Fruit fly (Drosophila melanogaster) whole organism, embryonic: ENCODE results near the gene rhea.

Source experiments
- Abd-B ChIP-seq: fragments of 200-800 bp; sonication (Bioruptor generic); optimal IDR thresholded peaks from 2 replicates; lab custom pipeline; 2018; ENCODE audit warnings: missing biosample characterization, mild to moderate bottlenecking, missing genetic modification characterization, moderate library complexity
- Antp ChIP-seq: fragments of 200-800 bp; sonication (Bioruptor generic); optimal IDR thresholded peaks from 3 replicates; lab custom pipeline; 2016; ENCODE audit warnings: missing biosample characterization, missing genetic modification characterization
- CG10366 ChIP-seq: fragments of 200-800 bp; sonication (Bioruptor generic); IDR thresholded peaks from 2 replicates; pipeline ENCODE4 v1.3.6; 2022; ENCODE audit warnings: missing biosample characterization, missing genetic modification characterization
- CG10543 ChIP-seq: fragments of 200-800 bp; sonication (Bioruptor generic); optimal IDR thresholded peaks from 3 replicates; lab custom pipeline; 2017; ENCODE audit warnings: missing biosample characterization, mild to moderate bottlenecking, missing genetic modification characterization, moderate library complexity
- CG10654 ChIP-seq: fragments of 200-800 bp; sonication (Bioruptor generic); optimal IDR thresholded peaks from 2 replicates; lab custom pipeline; 2016; ENCODE audit warnings: missing biosample characterization, missing genetic modification characterization
- CG10979 ChIP-seq: fragments of 200-800 bp; sonication (Bioruptor generic); optimal IDR thresholded peaks from 2 replicates; lab custom pipeline; 2018; ENCODE audit warnings: missing biosample characterization, mild to moderate bottlenecking, missing genetic modification characterization, moderate library complexity
- CG1233 ChIP-seq: fragments of 200-800 bp; sonication (Bioruptor generic); optimal IDR thresholded peaks from 4 replicates; lab custom pipeline; 2018; ENCODE audit warnings: missing biosample characterization, mild to moderate bottlenecking, missing genetic modification characterization
- CG13424 ChIP-seq: fragments of 200-800 bp; sonication (Bioruptor generic); optimal IDR thresholded peaks from 2 replicates; lab custom pipeline; 2019; ENCODE audit warnings: missing biosample characterization, mild to moderate bottlenecking, missing genetic modification characterization, moderate library complexity
- CG17568 ChIP-seq: fragments of 200-800 bp; sonication (Bioruptor generic); optimal IDR thresholded peaks from 2 replicates; lab custom pipeline; 2018; ENCODE audit warnings: missing biosample characterization, mild to moderate bottlenecking, missing genetic modification characterization, moderate library complexity
- CG17912 ChIP-seq: fragments of 200-800 bp; sonication (Bioruptor generic); optimal IDR thresholded peaks from 2 replicates; lab custom pipeline; 2018; ENCODE audit warnings: missing biosample characterization, mild to moderate bottlenecking, missing genetic modification characterization
- CG30020 ChIP-seq: fragments of 200-800 bp; optimal IDR thresholded peaks from 2 replicates; lab custom pipeline; 2019; ENCODE audit warnings: missing biosample characterization, mild to moderate bottlenecking, missing genetic modification characterization, moderate library complexity
- CG3281 ChIP-seq: fragments of 200-800 bp; sonication (Bioruptor generic); optimal IDR thresholded peaks from 3 replicates; lab custom pipeline; 2017; ENCODE audit warnings: missing biosample characterization, mild to moderate bottlenecking, missing genetic modification characterization
- CG34376 ChIP-seq: fragments of 200-800 bp; sonication (Bioruptor generic); optimal IDR thresholded peaks from 2 replicates; lab custom pipeline; 2018; ENCODE audit warnings: missing biosample characterization, mild to moderate bottlenecking, missing genetic modification characterization
- CG4282 ChIP-seq: fragments of 200-800 bp; sonication (Bioruptor generic); optimal IDR thresholded peaks from 2 replicates; lab custom pipeline; 2016; ENCODE audit warnings: missing biosample characterization, missing genetic modification characterization
- CG43689 ChIP-seq: fragments of 200-800 bp; sonication (Bioruptor generic); IDR thresholded peaks from 2 replicates; pipeline ENCODE4 v1.3.6; 2022; ENCODE audit warnings: missing biosample characterization, missing genetic modification characterization
- CG4617 ChIP-seq: fragments of 200-800 bp; sonication (Bioruptor generic); optimal IDR thresholded peaks from 3 replicates; lab custom pipeline; 2016; ENCODE audit warnings: missing biosample characterization, missing genetic modification characterization, borderline replicate concordance
- CG7556 ChIP-seq: fragments of 200-800 bp; sonication (Bioruptor generic); optimal IDR thresholded peaks from 2 replicates; lab custom pipeline; 2017; ENCODE audit warnings: missing biosample characterization, mild to moderate bottlenecking, missing genetic modification characterization
- CG8281 ChIP-seq: fragments of 200-800 bp; sonication (Bioruptor generic); optimal IDR thresholded peaks from 2 replicates; lab custom pipeline; 2018; ENCODE audit warnings: missing biosample characterization, mild to moderate bottlenecking, missing genetic modification characterization, moderate library complexity
- CG9817 ChIP-seq: fragments of 200-800 bp; sonication (Bioruptor generic); optimal IDR thresholded peaks from 2 replicates; lab custom pipeline; 2018; ENCODE audit warnings: missing biosample characterization, mild to moderate bottlenecking, missing genetic modification characterization, moderate library complexity
- Dll ChIP-seq: fragments of 200-800 bp; sonication (Bioruptor generic); IDR thresholded peaks from 4 replicates; pipeline ENCODE4 v1.3.6; 2022; ENCODE audit warnings: missing biosample characterization, missing genetic modification characterization; ENCODE audit not compliant: partially characterized antibody
- E2f1 ChIP-seq: fragments of 200-800 bp; sonication (Bioruptor generic); IDR thresholded peaks from 2 replicates; pipeline ENCODE4 v1.3.6; 2022; ENCODE audit warnings: missing biosample characterization, missing genetic modification characterization
- HLH54F ChIP-seq: fragments of 200-800 bp; sonication (Bioruptor generic); optimal IDR thresholded peaks from 3 replicates; lab custom pipeline; 2016; ENCODE audit warnings: missing biosample characterization, missing genetic modification characterization
- Hmr ChIP-seq: fragments of 200-800 bp; sonication (Bioruptor generic); optimal IDR thresholded peaks from 3 replicates; lab custom pipeline; 2017; ENCODE audit warnings: mild to moderate bottlenecking, missing biosample characterization, missing genetic modification reagents, missing genetic modification characterization
- Lim3 ChIP-seq: fragments of 200-800 bp; sonication (Bioruptor generic); IDR thresholded peaks from 2 replicates; pipeline ENCODE4 v1.3.6; 2022; ENCODE audit warnings: missing biosample characterization, missing genetic modification characterization
- Med ChIP-seq: fragments of 200-800 bp; sonication (Bioruptor generic); peaks from one replicate; lab custom pipeline; 2016; ENCODE audit warnings: missing biosample characterization, missing genetic modification characterization, mild to moderate bottlenecking, inconsistent platforms, moderate library complexity
- Neu2 ChIP-seq: fragments of 200-800 bp; sonication (Bioruptor generic); optimal IDR thresholded peaks from 3 replicates; lab custom pipeline; 2016; ENCODE audit warnings: missing biosample characterization, missing genetic modification characterization, borderline replicate concordance
- Nf-YA ChIP-seq: fragments of 200-800 bp; sonication (Bioruptor generic); IDR thresholded peaks from 2 replicates; pipeline ENCODE4 v1.3.6; 2022; ENCODE audit warnings: missing biosample characterization, missing genetic modification characterization
- Opbp ChIP-seq: fragments of 200-800 bp; sonication (Bioruptor generic); IDR thresholded peaks from 3 replicates; pipeline ENCODE4 v1.3.6; 2022; ENCODE audit warnings: missing biosample characterization, missing genetic modification characterization; ENCODE audit not compliant: partially characterized antibody
- Ravus ChIP-seq: fragments of 200-800 bp; sonication (Bioruptor generic); IDR thresholded peaks from 2 replicates; pipeline ENCODE4 v1.3.6; 2022; ENCODE audit warnings: missing biosample characterization, missing genetic modification characterization
- Sox102F ChIP-seq: fragments of 200-800 bp; sonication (Bioruptor generic); optimal IDR thresholded peaks from 2 replicates; lab custom pipeline; 2018; ENCODE audit warnings: missing biosample characterization, mild to moderate bottlenecking, missing genetic modification characterization, moderate library complexity
- YL-1 ChIP-seq: fragments of 200-800 bp; sonication (Bioruptor generic); optimal IDR thresholded peaks from 3 replicates; lab custom pipeline; 2017; ENCODE audit warnings: missing biosample characterization, mild to moderate bottlenecking, missing genetic modification characterization
- aop ChIP-seq: fragments of 200-800 bp; sonication (Bioruptor generic); IDR thresholded peaks from 2 replicates; pipeline ENCODE4 v1.3.6; 2022; ENCODE audit warnings: missing biosample characterization, missing genetic modification characterization
- br ChIP-seq: fragments of >200 bp; optimal IDR thresholded peaks from 2 replicates; lab custom pipeline; 2017
- chm ChIP-seq: fragments of 200-800 bp; sonication (Bioruptor generic); IDR thresholded peaks from 2 replicates; pipeline ENCODE4 v1.3.6; 2022; ENCODE audit warnings: missing biosample characterization, missing genetic modification characterization
- crol ChIP-seq: fragments of 200-800 bp; sonication (Bioruptor generic); IDR thresholded peaks from 2 replicates; pipeline ENCODE4 v1.3.6; 2022; ENCODE audit warnings: missing biosample characterization, missing genetic modification characterization
- da ChIP-seq: fragments of 200-800 bp; sonication (Bioruptor generic); optimal IDR thresholded peaks from 2 replicates; lab custom pipeline; 2016; ENCODE audit warnings: missing biosample characterization, missing genetic modification characterization
- dan ChIP-seq: fragments of 200-800 bp; sonication (Bioruptor generic); IDR thresholded peaks from 2 replicates; pipeline ENCODE4 v1.3.6; 2022; ENCODE audit warnings: missing biosample characterization, missing genetic modification characterization
- danr ChIP-seq: fragments of 200-800 bp; sonication (Bioruptor generic); IDR thresholded peaks from 2 replicates; pipeline ENCODE4 v1.3.6; 2022; ENCODE audit warnings: missing biosample characterization, missing genetic modification characterization
- dimm ChIP-seq: fragments of 200-800 bp; sonication (Bioruptor generic); IDR thresholded peaks from 2 replicates; pipeline ENCODE4 v1.3.6; 2022; ENCODE audit warnings: missing biosample characterization, missing genetic modification characterization
- en ChIP-seq: fragments of 200-800 bp; sonication (Bioruptor generic); optimal IDR thresholded peaks from 2 replicates; lab custom pipeline; 2016; ENCODE audit warnings: missing biosample characterization, missing genetic modification characterization
- gro ChIP-seq: fragments of 200-800 bp; sonication (Bioruptor generic); optimal IDR thresholded peaks from 2 replicates; lab custom pipeline; 2016; ENCODE audit warnings: missing biosample characterization, missing genetic modification characterization
- jumu ChIP-seq: fragments of 200-800 bp; sonication (Bioruptor generic); optimal IDR thresholded peaks from 3 replicates; lab custom pipeline; 2016; ENCODE audit warnings: missing biosample characterization, missing genetic modification characterization
- lola ChIP-seq, 3 experiments: fragments of >200 bp in 2 of 3; fragments of 200-800 bp in 1 of 3; sonication (Bioruptor generic) in 1 of 3; optimal IDR thresholded peaks; 2 replicates each; lab custom pipeline; 2017 to 2019; ENCODE audit warnings: missing biosample characterization in 3 of 3, missing genetic modification characterization in 3 of 3, mild to moderate bottlenecking in 1 of 3, moderate library complexity in 1 of 3
- maf-S ChIP-seq: fragments of 200-800 bp; sonication (Bioruptor generic); optimal IDR thresholded peaks from 2 replicates; lab custom pipeline; 2016; ENCODE audit warnings: missing biosample characterization, missing genetic modification characterization
- slbo ChIP-seq: fragments of 200-800 bp; sonication (Bioruptor generic); IDR thresholded peaks from 2 replicates; pipeline ENCODE4 v1.3.6; 2022; ENCODE audit warnings: missing biosample characterization, missing genetic modification characterization
- stwl ChIP-seq: fragments of 200-800 bp; sonication (Bioruptor generic); optimal IDR thresholded peaks from 3 replicates; lab custom pipeline; 2018; ENCODE audit warnings: missing biosample characterization, mild to moderate bottlenecking, missing genetic modification characterization, moderate library complexity
- toy ChIP-seq: fragments of 200-800 bp; sonication (Bioruptor generic); IDR thresholded peaks from 2 replicates; pipeline ENCODE4 v1.3.6; 2022; ENCODE audit warnings: missing biosample characterization, missing genetic modification characterization
- unpg ChIP-seq: fragments of 200-800 bp; sonication (Bioruptor generic); optimal IDR thresholded peaks from 3 replicates; lab custom pipeline; 2018; ENCODE audit warnings: missing biosample characterization, mild to moderate bottlenecking, missing genetic modification characterization, moderate library complexity

Gene rhea

dm6 chr3L:8523257-8523656, 21.5 kb upstream of the rhea start, which contains the start of gene GstO2 (continued):
- TF ChIP-seq CG10979 (no peak), Nf-YA (GFP tag; lab: Robert Waterston, UW) (no peak), Dll (peak; percentile 60; the same call in 3 of the 4 replicates)
- TF ChIP-seq, all 482 proteins: peak for 48

DNA sequence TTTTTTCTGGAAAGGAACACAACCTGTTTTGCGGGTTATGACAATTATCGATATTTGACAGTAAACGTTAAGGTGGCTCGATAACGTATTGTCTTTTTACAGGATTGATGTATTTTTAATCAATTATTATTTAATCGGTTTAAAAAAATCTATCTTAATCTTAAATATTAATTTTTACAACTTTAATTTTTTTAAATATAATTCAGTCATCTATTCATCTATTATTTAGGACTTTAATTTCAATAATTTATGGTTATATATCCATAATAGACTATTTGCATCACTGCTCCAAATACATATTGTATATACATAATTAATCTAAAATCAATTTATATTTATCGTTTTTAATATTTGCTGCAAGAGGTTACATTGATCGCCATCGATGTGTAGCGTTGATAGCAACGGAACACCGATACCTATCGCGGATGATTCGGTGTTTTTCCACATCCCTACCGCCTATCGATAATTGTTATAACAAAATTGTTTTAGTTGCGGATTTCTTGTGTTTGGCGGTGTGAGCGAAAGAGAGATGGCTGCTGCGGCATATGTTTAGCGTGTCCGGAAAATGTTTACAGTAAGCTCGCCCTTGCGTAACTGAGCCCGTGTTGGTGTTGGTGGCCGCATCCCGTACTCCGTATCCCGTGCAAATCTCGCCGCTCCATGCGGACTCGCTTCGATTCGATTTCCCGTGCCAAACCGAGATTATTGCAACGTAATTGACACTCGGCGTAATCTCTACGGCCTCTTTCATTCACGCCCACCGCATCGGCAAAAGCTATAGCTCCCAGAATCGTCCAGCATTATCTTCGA, 19.8 kb upstream of the rhea start, which contains the start of the genes GstO1 and foi:
Gene GstO1, minus strand, starts transcription at position 51 of the 810 bp plus-strand sequence.
Gene foi, plus strand, starts transcription at position 429 of the 810 bp plus-strand sequence.
- no peak for TF ChIP-seq CG10979
- TF ChIP-seq HLH54F (GFP tag; lab: Kevin White, UChicago) = peak; percentile 4
- no peak for TF ChIP-seq Neu2 (GFP tag; lab: Kevin White, UChicago)
- peak; percentile 99 for TF ChIP-seq Opbp (GFP tag; lab: Robert Waterston, UW)
- peak; percentile 10 for TF ChIP-seq Hmr (GFP tag; lab: Kevin White, UChicago)
- no peak for TF ChIP-seq maf-S
- peak; percentile 31 for TF ChIP-seq Abd-B (GFP tag; lab: Kevin White, UChicago)
- TF ChIP-seq Antp (GFP tag; lab: Kevin White, UChicago) = no peak
- TF ChIP-seq Lim3 = no peak
- TF ChIP-seq CG1233 (GFP tag; lab: Kevin White, UChicago) = no peak
- no peak for TF ChIP-seq br
- no peak for TF ChIP-seq aop
- no peak for TF ChIP-seq dan
- TF ChIP-seq gro (GFP tag; lab: Kevin White, UChicago) = peak; percentile 37
- TF ChIP-seq CG10366 (GFP tag; lab: Robert Waterston, UW) = no peak
- TF ChIP-seq CG4282 (GFP tag; lab: Kevin White, UChicago) = no peak
- no peak for TF ChIP-seq CG17912 (GFP tag; lab: Kevin White, UChicago)
- no peak for TF ChIP-seq lola (GFP tag; optimal IDR thresholded peaks at IDR 0.05; lab: Kevin White, UChicago)
- TF ChIP-seq CG7556 = no peak
- no peak for TF ChIP-seq CG4617 (GFP tag; lab: Kevin White, UChicago)
- TF ChIP-seq jumu (GFP tag; lab: Kevin White, UChicago) = no peak
- peak; percentile 68 for TF ChIP-seq slbo (GFP tag; lab: Robert Waterston, UW)
- no peak for TF ChIP-seq Sox102F (GFP tag; lab: Kevin White, UChicago)
- TF ChIP-seq CG9817 (tag; lab: Kevin White, UChicago) = no peak
- TF ChIP-seq crol = no peak
- no peak for TF ChIP-seq CG43689
- TF ChIP-seq en (GFP tag; lab: Kevin White, UChicago) = no peak
- TF ChIP-seq CG3281 (GFP tag; lab: Kevin White, UChicago) = peak; percentile 19
- no peak for TF ChIP-seq unpg (GFP tag; lab: Kevin White, UChicago)
- TF ChIP-seq Med = peak; percentile 83
- peak; percentile 46 for TF ChIP-seq CG30020 (tag; lab: Kevin White, UChicago)
- no peak for TF ChIP-seq CG10543 (GFP tag; lab: Kevin White, UChicago)
- no peak for TF ChIP-seq CG10654 (GFP tag; lab: Kevin White, UChicago)
- TF ChIP-seq CG34376 = no peak
- no peak for TF ChIP-seq Ravus (GFP tag; lab: Robert Waterston, UW)
- TF ChIP-seq dimm (GFP tag; lab: Robert Waterston, UW) = no peak
- TF ChIP-seq da = no peak
- no peak for TF ChIP-seq CG8281
- no peak for TF ChIP-seq YL-1
- TF ChIP-seq CG17568 = no peak
- TF ChIP-seq E2f1 (GFP tag; lab: Robert Waterston, UW) = no peak; the same call in 1 of the 2 replicates
- 0 out of 2 replicates have a peak, but pooled peaks have one; percentile 57 for TF ChIP-seq chm (GFP tag; lab: Robert Waterston, UW)
- TF ChIP-seq toy (GFP tag; lab: Robert Waterston, UW) = no peak
- TF ChIP-seq danr (GFP tag; lab: Robert Waterston, UW) = no peak
- TF ChIP-seq stwl (tag; lab: Kevin White, UChicago) = peak; percentile 95
- peak; percentile 19 for TF ChIP-seq CG13424 (tag; lab: Kevin White, UChicago)
